Worm (Caenorhabditis elegans): ENCODE measurements around the gene C03H5.9.
A peak's percentile ranks its signal among the peaks of the same experiment; 100 is the strongest.

DNA sequence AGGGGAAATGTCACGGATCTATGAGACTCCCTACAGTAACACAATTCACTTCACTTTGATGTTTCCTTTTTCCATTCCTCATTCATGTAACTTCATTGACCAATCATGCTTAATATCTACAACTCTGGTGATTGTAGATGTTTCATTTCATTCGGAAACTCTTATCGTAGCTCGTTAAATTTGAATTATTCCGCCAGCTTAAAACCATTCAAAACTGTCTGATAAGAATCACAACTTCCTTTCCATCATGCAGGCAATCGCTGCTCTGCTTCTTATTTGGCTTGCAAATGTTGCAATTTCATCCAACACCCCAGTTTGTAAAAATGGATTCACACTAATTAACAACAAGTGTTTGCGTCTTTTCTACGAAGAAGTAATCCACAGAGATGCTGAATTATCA is 24.0 kb downstream of the C03H5.9 start, which contains the start of gene clec-10:
- TF ChIP-seq elt-2 (tag; optimal IDR thresholded peaks at IDR 0.05): peak; percentile 62
- no peak for TF ChIP-seq nhr-237 (tag; optimal IDR thresholded peaks at IDR 0.05)
- TF ChIP-seq unc-62 (GFP tag; optimal IDR thresholded peaks at IDR 0.05): no peak
- TF ChIP-seq mdl-1 (tag; optimal IDR thresholded peaks at IDR 0.05): no peak
- TF ChIP-seq nfya-1 (tag; optimal IDR thresholded peaks at IDR 0.05; ENCODE audit: insufficient read depth): no peak
- TF ChIP-seq ZK546.5 (tag; optimal IDR thresholded peaks at IDR 0.05): no peak
- no peak for TF ChIP-seq ztf-11 (tag; optimal IDR thresholded peaks at IDR 0.05)
- no peak for TF ChIP-seq elt-1 (tag; optimal IDR thresholded peaks at IDR 0.05)
